Fruit fly (Drosophila melanogaster) whole organism: ENCODE data around the gene Bet3.

ENCODE experiments used
- CG8478 ChIP-seq: fragments of >200 bp; optimal IDR thresholded peaks from 2 replicates; lab custom pipeline; 2018; ENCODE audit warnings: inconsistent platforms
- Dll ChIP-seq: fragments of >200 bp; optimal IDR thresholded peaks from 2 replicates; lab custom pipeline; 2017
- EcR ChIP-seq, 2 experiments: fragments of >200 bp; optimal IDR thresholded peaks; 2 replicates each; lab custom pipeline; 2017; ENCODE audit warnings: missing biosample characterization in 2 of 2, missing genetic modification characterization in 2 of 2, missing genetic modification reagents in 2 of 2
- pan ChIP-seq: fragments of >200 bp; optimal IDR thresholded peaks from 2 replicates; lab custom pipeline; 2017
- psq ChIP-seq: fragments of >200 bp; optimal IDR thresholded peaks from 2 replicates; lab custom pipeline; 2017
- usp ChIP-seq: fragments of >200 bp; optimal IDR thresholded peaks from 2 replicates; lab custom pipeline; 2017; ENCODE audit warnings: missing biosample characterization, missing genetic modification characterization, mixed read lengths

Gene Bet3

DNA sequence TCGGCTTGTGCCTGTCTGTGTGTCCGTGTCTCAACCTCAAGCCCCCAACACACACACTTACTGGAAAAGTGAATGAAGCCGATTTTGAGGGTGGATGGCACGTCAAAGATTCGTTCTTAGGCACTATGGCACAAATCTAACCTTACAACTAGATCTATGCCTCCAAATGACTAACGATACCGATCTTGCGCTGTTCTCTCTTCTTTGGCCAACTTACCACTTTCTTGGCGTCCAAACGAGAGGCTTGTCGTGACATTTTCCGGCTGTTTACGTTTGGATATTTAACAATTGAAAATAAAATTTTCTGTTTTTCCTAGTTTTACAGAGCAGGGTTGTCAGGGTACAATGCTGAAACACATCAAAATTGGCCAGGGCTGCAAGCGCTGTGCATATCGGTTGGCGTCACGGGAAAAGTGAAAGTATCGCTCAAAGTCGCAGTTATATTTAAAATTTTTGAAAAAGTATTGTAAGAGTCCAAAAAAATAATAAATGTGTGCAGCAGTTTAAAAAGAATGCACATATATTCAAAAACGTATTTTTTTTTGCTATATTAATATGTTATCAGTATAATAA, at the start of gene Bet3, which contains the start of gene Nf-YA:
Bet3 (minus strand) TSS at position 361 of the 573 bp plus-strand sequence.
Nf-YA (minus strand) TSS at position 361 of the 573 bp plus-strand sequence.
- TF ChIP-seq psq (lab: Kevin White, UChicago) = no peak
- TF ChIP-seq CG8478 = no peak
- TF ChIP-seq pan (lab: Kevin White, UChicago) = no peak
- TF ChIP-seq EcR (GFP tag; optimal IDR thresholded peaks at IDR 0.05; lab: Kevin White, UChicago) = no peak
- no peak for TF ChIP-seq Dll (lab: Kevin White, UChicago)
- TF ChIP-seq usp (GFP tag; lab: Kevin White, UChicago) = no peak

DNA sequence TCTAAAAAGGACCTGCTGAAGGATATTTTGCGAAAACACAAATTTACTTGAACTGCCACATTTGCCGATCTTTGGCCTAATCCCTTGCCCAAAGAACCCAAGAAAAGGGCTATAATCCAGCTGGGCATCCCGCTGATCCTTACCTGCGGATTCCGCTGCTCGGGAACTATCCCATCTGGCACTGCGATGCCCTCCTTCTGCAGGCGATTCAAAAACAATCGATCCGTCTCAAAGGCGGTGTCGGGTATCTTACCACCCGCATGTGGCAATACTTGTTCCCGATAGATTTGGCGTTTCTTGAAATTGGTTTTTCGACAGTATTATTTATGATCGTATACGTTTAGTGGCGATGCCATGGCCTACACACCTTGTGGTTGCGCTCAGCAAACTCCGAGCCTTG, 49.3 kb upstream of the Bet3 start:
- TF ChIP-seq psq (lab: Kevin White, UChicago) (no peak), usp (GFP tag; lab: Kevin White, UChicago) (no peak), CG8478 (no peak)

DNA sequence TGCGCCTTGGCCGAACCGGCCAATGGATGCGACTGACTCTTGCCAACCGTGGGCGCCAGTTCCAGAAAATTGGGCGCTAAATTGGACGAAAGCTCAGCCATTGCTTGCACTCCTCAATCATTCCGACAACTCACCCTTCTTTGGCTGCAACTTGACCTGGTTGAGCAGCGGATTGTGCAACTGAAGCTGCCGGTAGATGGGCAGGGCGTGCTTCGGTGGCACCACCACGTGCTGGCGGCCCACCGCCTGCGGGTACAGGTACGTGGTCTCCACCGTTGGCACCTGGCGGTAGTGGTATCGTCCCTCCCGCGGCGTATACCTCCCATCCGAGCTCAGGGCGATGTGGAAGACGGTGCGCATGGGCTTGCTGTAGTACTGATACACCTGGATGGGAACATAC, 48.4 kb upstream of the Bet3 start:
- no peak for TF ChIP-seq Dll (lab: Kevin White, UChicago)
- TF ChIP-seq pan (lab: Kevin White, UChicago) = no peak
- no peak for TF ChIP-seq usp (GFP tag; lab: Kevin White, UChicago)
- no peak for TF ChIP-seq psq (lab: Kevin White, UChicago)
- no peak for TF ChIP-seq EcR (GFP tag; optimal IDR thresholded peaks at IDR 0.05; lab: Kevin White, UChicago)
- TF ChIP-seq CG8478 = no peak

DNA sequence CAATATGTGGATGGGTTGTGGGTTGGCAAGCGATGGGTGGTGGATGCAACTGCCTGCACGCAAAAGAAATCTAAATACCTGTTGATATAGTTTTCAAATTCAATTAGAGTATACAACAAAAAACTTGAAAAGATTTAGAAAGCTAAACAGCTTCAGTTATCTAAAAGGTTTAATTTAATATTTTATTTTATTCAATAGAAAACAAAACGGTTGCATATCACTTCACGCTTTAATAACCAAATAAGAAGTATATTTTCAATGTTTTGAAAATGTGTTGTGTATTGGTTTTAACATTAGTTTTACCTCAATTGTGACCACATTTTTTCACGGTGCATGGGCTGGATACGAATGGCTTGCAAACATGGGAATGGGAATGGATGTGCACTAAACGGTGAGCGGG, 47.6 kb upstream of the Bet3 start:
- TF ChIP-seq Dll (lab: Kevin White, UChicago) (no peak), EcR (GFP tag; optimal IDR thresholded peaks at IDR 0.05; lab: Kevin White, UChicago) (no peak), usp (GFP tag; lab: Kevin White, UChicago) (no peak), psq (lab: Kevin White, UChicago) (no peak), pan (lab: Kevin White, UChicago) (no peak), CG8478 (no peak)

dm6 chr3L:9489133-9489532, 47.1 kb upstream of the Bet3 start, which contains the start of gene CG32036:
TSS of gene CG32036 (minus strand) at chr3L:9489233.
- no peak for TF ChIP-seq EcR (GFP tag; optimal IDR thresholded peaks at IDR 0.05; lab: Kevin White, UChicago)
- no peak for TF ChIP-seq pan (lab: Kevin White, UChicago)
- no peak for TF ChIP-seq Dll (lab: Kevin White, UChicago)
- TF ChIP-seq usp (GFP tag; lab: Kevin White, UChicago) = no peak
- TF ChIP-seq psq (lab: Kevin White, UChicago) = no peak
- TF ChIP-seq CG8478 = no peak

DNA sequence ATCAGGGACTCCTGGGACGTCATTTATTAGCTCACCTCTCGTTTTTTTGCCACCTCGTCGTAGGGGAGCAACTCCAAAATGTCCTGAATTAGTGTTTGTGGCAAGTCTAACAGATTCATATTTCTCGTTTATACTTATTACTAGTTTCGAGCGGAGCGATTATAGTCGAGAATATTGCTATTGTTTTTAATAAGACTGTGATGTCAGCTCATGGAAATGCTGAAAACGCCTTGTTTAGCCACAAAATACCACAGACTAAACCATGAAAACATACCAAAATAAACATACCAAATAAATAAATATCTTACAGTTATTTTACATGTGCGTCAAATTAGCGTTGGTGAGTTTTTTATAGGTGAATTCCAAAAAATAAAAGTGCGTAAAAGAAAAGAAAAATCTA, 45.5 kb upstream of the Bet3 start, which contains the start of gene pall:
pall (minus strand) TSS at position 205 of the 400 bp plus-strand sequence.
- no peak for TF ChIP-seq Dll (lab: Kevin White, UChicago)
- no peak for TF ChIP-seq psq (lab: Kevin White, UChicago)
- TF ChIP-seq pan (lab: Kevin White, UChicago) = no peak
- TF ChIP-seq usp (GFP tag; lab: Kevin White, UChicago) = no peak
- TF ChIP-seq EcR (GFP tag; optimal IDR thresholded peaks at IDR 0.05; lab: Kevin White, UChicago) = no peak
- TF ChIP-seq CG8478 = no peak

DNA sequence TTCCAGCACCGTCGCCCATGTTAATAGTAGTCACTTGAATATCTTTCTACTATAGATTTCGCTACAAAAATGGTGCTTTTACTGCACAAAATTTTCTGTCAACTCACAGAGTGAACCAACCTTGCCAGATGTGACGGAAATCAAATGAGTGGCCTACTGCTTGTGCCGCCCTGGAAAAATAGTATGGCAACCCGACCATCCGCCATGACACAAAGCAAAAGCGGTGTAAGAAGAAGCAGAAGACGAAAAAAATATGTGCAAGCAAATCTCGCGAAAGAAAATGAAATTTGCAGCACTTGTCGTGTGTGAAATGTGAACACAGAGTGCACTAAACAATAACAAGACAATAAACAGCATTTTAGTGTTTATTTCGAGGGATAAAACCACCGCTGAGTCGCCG, 34.8 kb upstream of the Bet3 start, which contains the start of the genes Uch-L5 and Jarid2:
Uch-L5 (minus strand) TSS at position 137 of the 400 bp plus-strand sequence.
Jarid2 (plus strand) TSS at position 210 of the 400 bp plus-strand sequence.
- no peak for TF ChIP-seq usp (GFP tag; lab: Kevin White, UChicago)
- TF ChIP-seq Dll (lab: Kevin White, UChicago) = no peak
- TF ChIP-seq pan (lab: Kevin White, UChicago) = no peak
- TF ChIP-seq EcR (GFP tag; optimal IDR thresholded peaks at IDR 0.05; lab: Kevin White, UChicago) = no peak
- TF ChIP-seq psq (lab: Kevin White, UChicago) = no peak
- no peak for TF ChIP-seq CG8478

- TF ChIP-seq psq (lab: Kevin White, UChicago) = no peak
- no peak for TF ChIP-seq EcR (GFP tag; optimal IDR thresholded peaks at IDR 0.05; lab: Kevin White, UChicago)
Observed at dm6 chr3L:9471151-9471903, 29.3 kb upstream of the Bet3 start.

- TF ChIP-seq pan (lab: Kevin White, UChicago) = no peak
- no peak for TF ChIP-seq EcR (GFP tag; optimal IDR thresholded peaks at IDR 0.05; lab: Kevin White, UChicago)
- TF ChIP-seq psq (lab: Kevin White, UChicago) = no peak
- TF ChIP-seq Dll (lab: Kevin White, UChicago) = no peak
- no peak for TF ChIP-seq CG8478
- no peak for TF ChIP-seq usp (GFP tag; lab: Kevin White, UChicago)
Observed at dm6 chr3L:9469079-9469478, 27.0 kb upstream of the Bet3 start.

- TF ChIP-seq psq (lab: Kevin White, UChicago) (no peak), usp (GFP tag; lab: Kevin White, UChicago) (no peak), pan (lab: Kevin White, UChicago) (peak; percentile 68), CG8478 (no peak), Dll (lab: Kevin White, UChicago) (no peak), EcR (GFP tag; optimal IDR thresholded peaks at IDR 0.05; lab: Kevin White, UChicago) (no peak)
Observed at dm6 chr3L:9468261-9468890, 26.3 kb upstream of the Bet3 start.

DNA sequence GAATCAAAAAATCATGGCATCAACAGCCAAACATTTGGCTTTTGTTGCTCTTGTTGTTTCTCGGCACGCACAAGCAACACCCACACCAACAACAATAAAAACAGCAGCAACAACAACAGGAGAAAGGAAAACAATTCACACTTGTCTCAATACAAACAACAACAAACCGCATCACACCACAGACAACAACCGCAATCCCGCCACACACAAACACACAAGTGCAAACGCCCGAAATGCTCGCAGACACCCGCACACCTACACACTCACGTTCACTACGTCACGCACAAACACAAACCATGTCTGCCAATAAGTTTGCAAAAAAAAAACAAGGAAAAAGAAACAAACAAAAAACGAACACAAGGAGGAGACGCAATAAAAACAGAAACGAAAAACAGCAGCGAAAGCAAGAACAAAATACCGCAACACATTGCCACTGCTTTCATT, 25.7 kb upstream of the Bet3 start:
- TF ChIP-seq pan (lab: Kevin White, UChicago) = no peak
- no peak for TF ChIP-seq Dll (lab: Kevin White, UChicago)
- TF ChIP-seq CG8478 = no peak
- no peak for TF ChIP-seq usp (GFP tag; lab: Kevin White, UChicago)
- TF ChIP-seq psq (lab: Kevin White, UChicago) = no peak
- no peak for TF ChIP-seq EcR (GFP tag; optimal IDR thresholded peaks at IDR 0.05; lab: Kevin White, UChicago)
